Worm (Caenorhabditis elegans): Measurements from ENCODE around the gene elt-2.

DNA sequence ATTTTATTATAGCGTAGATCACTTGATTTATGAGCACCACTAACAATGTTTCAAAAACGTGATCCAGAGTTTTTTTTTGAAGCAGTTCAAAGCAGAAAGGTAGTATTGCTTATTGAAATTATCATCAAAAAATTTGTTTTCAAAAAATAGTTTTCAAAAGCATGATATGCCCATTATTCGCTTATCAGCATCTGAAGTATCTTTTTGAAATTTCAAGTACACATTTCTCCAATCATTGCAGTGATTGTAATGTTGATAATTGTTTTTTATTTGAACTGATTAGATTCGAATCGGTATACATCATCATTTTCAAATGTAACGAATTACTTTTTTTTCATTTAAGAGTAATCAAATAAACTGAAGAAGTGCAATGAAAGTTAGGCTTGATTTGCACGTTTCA, 40.3 kb upstream of the elt-2 start:
- TF ChIP-seq W03F9.2 (tag; optimal IDR thresholded peaks at IDR 0.05) (no peak), him-1 (tag; optimal IDR thresholded peaks at IDR 0.05) (no peak)

Data from whole organism, L4/young adult.